Worm (Caenorhabditis elegans) whole organism, L4 larva: ENCODE data around the gene R02D5.24.

Experiments
- F10B5.3 ChIP-seq: sonication (generic microtip); optimal IDR thresholded peaks from 2 replicates; lab custom pipeline; 2016; ENCODE audit warnings: mild to moderate bottlenecking, missing genetic modification characterization, missing compliant biosample characterization
- F49E8.2 ChIP-seq: sonication (generic microtip); optimal IDR thresholded peaks from 2 replicates; lab custom pipeline; 2016; ENCODE audit warnings: missing compliant biosample characterization, mild to moderate bottlenecking, missing genetic modification characterization, borderline replicate concordance
- T26A8.4 ChIP-seq: fragments of 200-800 bp; sonication (Bioruptor generic); IDR thresholded peaks from 2 replicates; pipeline ENCODE4 v1.3.6; 2022; ENCODE audit warnings: missing genetic modification characterization, missing compliant biosample characterization
- Y105C5A.15 ChIP-seq: fragments of 200-800 bp; sonication (Bioruptor generic); IDR thresholded peaks from 2 replicates; pipeline ENCODE4 v1.3.6; 2022; ENCODE audit warnings: missing genetic modification characterization, missing compliant biosample characterization
- Y48G9A.11 ChIP-seq: fragments of 200-800 bp; sonication (Bioruptor generic); IDR thresholded peaks from 2 replicates; pipeline ENCODE4 v1.3.6; 2022; ENCODE audit warnings: missing genetic modification reagents, missing genetic modification characterization, missing compliant biosample characterization
- Y75B8A.6 ChIP-seq: fragments of 200-800 bp; sonication (Bioruptor generic); IDR thresholded peaks from 2 replicates; pipeline ENCODE4 v1.3.6; 2022; ENCODE audit warnings: missing genetic modification reagents, missing genetic modification characterization, missing compliant biosample characterization
- aha-1 ChIP-seq: fragments of 150-350 bp; peaks from one replicate; lab custom pipeline; 2014; ENCODE audit warnings: missing biosample characterization, missing genetic modification characterization
- ceh-44 ChIP-seq: fragments of 200-800 bp; sonication (Bioruptor generic); IDR thresholded peaks from 2 replicates; pipeline ENCODE4 v1.3.6; 2022; ENCODE audit warnings: missing genetic modification reagents, missing genetic modification characterization, missing compliant biosample characterization
- daf-16 ChIP-seq, 3 experiments: sonication (generic microtip); optimal IDR thresholded peaks; 2 replicates each; lab custom pipeline; 2016 to 2017; ENCODE audit warnings: missing genetic modification characterization in 3 of 3, missing genetic modification reagents in 3 of 3, mild to moderate bottlenecking in 2 of 3, missing compliant biosample characterization in 2 of 3, missing biosample characterization in 1 of 3, moderate library complexity in 1 of 3
- daf-8 ChIP-seq: fragments of 200-800 bp; sonication (Bioruptor generic); IDR thresholded peaks from 2 replicates; pipeline ENCODE4 v1.3.6; 2022; ENCODE audit warnings: missing genetic modification characterization, missing compliant biosample characterization
- dmd-6 ChIP-seq: fragments of 200-800 bp; sonication (Bioruptor generic); IDR thresholded peaks from 2 replicates; pipeline ENCODE4 v1.3.6; 2022; ENCODE audit warnings: missing genetic modification reagents, missing genetic modification characterization, missing compliant biosample characterization
- dmd-8 ChIP-seq: fragments of 200-800 bp; sonication (Bioruptor generic); IDR thresholded peaks from 2 replicates; pipeline ENCODE4 v1.3.6; 2022; ENCODE audit warnings: missing genetic modification characterization, missing compliant biosample characterization
- dmd-9 ChIP-seq: fragments of 200-800 bp; sonication (Bioruptor generic); IDR thresholded peaks from 2 replicates; pipeline ENCODE4 v1.3.6; 2022; ENCODE audit warnings: missing genetic modification reagents, missing genetic modification characterization, missing compliant biosample characterization
- duxl-1 ChIP-seq: sonication (generic microtip); optimal IDR thresholded peaks from 2 replicates; lab custom pipeline; 2016; ENCODE audit warnings: mild to moderate bottlenecking, missing genetic modification characterization, moderate library complexity, missing compliant biosample characterization; ENCODE audit not compliant: poor library complexity
- dve-1 ChIP-seq: sonication (generic microtip); optimal IDR thresholded peaks from 2 replicates; lab custom pipeline; 2017; ENCODE audit warnings: antibody characterized with exemption, mild to moderate bottlenecking, missing genetic modification characterization, missing compliant biosample characterization; ENCODE audit not compliant: insufficient read depth
- egl-43 ChIP-seq: fragments of 200-800 bp; sonication (Bioruptor generic); IDR thresholded peaks from 2 replicates; pipeline ENCODE4 v1.3.6; 2022; ENCODE audit warnings: missing genetic modification reagents, missing genetic modification characterization, missing compliant biosample characterization
- hlh-11 ChIP-seq: fragments of 200-800 bp; sonication (Bioruptor generic); optimal IDR thresholded peaks from 2 replicates; lab custom pipeline; 2018; ENCODE audit warnings: mild to moderate bottlenecking, missing genetic modification characterization, missing compliant biosample characterization
- hmg-1.1 ChIP-seq: fragments of 200-800 bp; sonication (Bioruptor generic); IDR thresholded peaks from 2 replicates; pipeline ENCODE4 v1.3.6; 2022; ENCODE audit warnings: missing genetic modification reagents, missing genetic modification characterization, missing compliant biosample characterization
- lin-38 ChIP-seq: fragments of 200-800 bp; sonication (Bioruptor generic); IDR thresholded peaks from 2 replicates; pipeline ENCODE4 v1.3.6; 2022; ENCODE audit warnings: missing genetic modification reagents, missing genetic modification characterization, missing compliant biosample characterization
- madf-5 ChIP-seq, 2 experiments: fragments of 200-800 bp; sonication (Bioruptor generic); IDR thresholded peaks; 2 replicates each; pipeline ENCODE4 v1.3.6; 2022; ENCODE audit warnings: missing compliant biosample characterization in 2 of 2, missing genetic modification characterization in 2 of 2
- mdt-29 ChIP-seq: fragments of 200-800 bp; sonication (Bioruptor generic); IDR thresholded peaks from 2 replicates; pipeline ENCODE4 v1.3.6; 2022; ENCODE audit warnings: missing genetic modification reagents, missing genetic modification characterization, missing compliant biosample characterization
- mes-2 ChIP-seq: sonication (generic microtip); optimal IDR thresholded peaks from 2 replicates; lab custom pipeline; 2016; ENCODE audit warnings: missing genotype, mild to moderate bottlenecking, missing genetic modification characterization, missing compliant biosample characterization; ENCODE audit not compliant: poor library complexity, severe bottlenecking
- nhr-102 ChIP-seq: sonication (generic microtip); optimal IDR thresholded peaks from 2 replicates; lab custom pipeline; 2016; ENCODE audit warnings: mild to moderate bottlenecking, missing genetic modification characterization, moderate library complexity, missing compliant biosample characterization
- nhr-41 ChIP-seq: fragments of 200-800 bp; sonication (Bioruptor generic); IDR thresholded peaks from 2 replicates; pipeline ENCODE4 v1.3.6; 2022; ENCODE audit warnings: missing genetic modification reagents, missing genetic modification characterization, missing compliant biosample characterization
- nhr-42 ChIP-seq: fragments of 200-800 bp; sonication (Bioruptor generic); IDR thresholded peaks from 2 replicates; pipeline ENCODE4 v1.3.6; 2022; ENCODE audit warnings: missing genetic modification characterization, missing compliant biosample characterization
- nhr-48 ChIP-seq: sonication (generic microtip); optimal IDR thresholded peaks from 2 replicates; lab custom pipeline; 2016; ENCODE audit warnings: mild to moderate bottlenecking, missing genetic modification characterization, missing compliant biosample characterization
- php-3 ChIP-seq: fragments of 200-800 bp; sonication (Bioruptor generic); IDR thresholded peaks from 2 replicates; pipeline ENCODE4 v1.3.6; 2022; ENCODE audit warnings: missing genetic modification reagents, missing genetic modification characterization, missing compliant biosample characterization
- rbr-2 ChIP-seq: sonication (generic microtip); optimal IDR thresholded peaks from 2 replicates; lab custom pipeline; 2016; ENCODE audit warnings: missing genotype, missing genetic modification characterization, missing compliant biosample characterization
- saeg-2 ChIP-seq: fragments of 200-800 bp; sonication (Bioruptor generic); IDR thresholded peaks from 2 replicates; pipeline ENCODE4 v1.3.6; 2022; ENCODE audit warnings: missing genetic modification reagents, missing genetic modification characterization, missing compliant biosample characterization
- set-16 ChIP-seq: fragments of 200-800 bp; sonication (Bioruptor generic); IDR thresholded peaks from 2 replicates; pipeline ENCODE4 v1.3.6; 2022; ENCODE audit warnings: missing genetic modification reagents, missing genetic modification characterization, missing compliant biosample characterization
- snpc-1.2 ChIP-seq: fragments of 200-800 bp; sonication (Bioruptor generic); IDR thresholded peaks from 2 replicates; pipeline ENCODE4 v1.3.6; 2022; ENCODE audit warnings: missing genetic modification reagents, missing genetic modification characterization, missing compliant biosample characterization
- snpc-4 ChIP-seq: fragments of 150-350 bp; optimal IDR thresholded peaks from 2 replicates; lab custom pipeline; 2014; ENCODE audit warnings: missing biosample characterization, missing genetic modification characterization
- spr-1 ChIP-seq: sonication (generic microtip); optimal IDR thresholded peaks from 2 replicates; lab custom pipeline; 2016; ENCODE audit warnings: mild to moderate bottlenecking, missing genetic modification characterization, missing compliant biosample characterization

The R02D5.24 gene

DNA sequence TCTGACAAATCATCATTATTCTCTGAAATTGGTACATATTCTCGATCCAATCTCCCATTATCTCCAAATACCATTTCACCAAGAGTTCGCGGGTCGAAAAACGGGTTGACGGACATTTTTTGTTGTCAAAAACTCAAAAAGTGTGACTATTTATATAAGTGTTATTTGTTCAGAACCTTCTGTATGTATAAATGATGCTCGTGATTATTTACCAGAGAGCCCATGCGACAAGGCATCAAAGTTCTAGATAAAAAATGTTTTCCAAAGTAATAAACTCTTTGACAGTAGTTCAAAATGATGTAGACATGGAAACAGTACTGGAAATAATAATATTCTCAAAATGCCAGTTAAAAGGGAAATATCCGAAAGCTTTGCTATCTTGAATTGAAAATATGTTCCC, 38.5 kb upstream of the R02D5.24 start:
- TF ChIP-seq daf-16 (GFP tag; optimal IDR thresholded peaks at IDR 0.05; lab: Kevin White, UChicago) = no peak
- TF ChIP-seq daf-16 (tag; optimal IDR thresholded peaks at IDR 0.05; lab: Kevin White, UChicago) = peak; percentile 58
- no peak for TF ChIP-seq madf-5 (GFP tag; IDR thresholded peaks at IDR 0.05; lab: Robert Waterston, UW)
- no peak for TF ChIP-seq Y105C5A.15 (GFP tag; lab: Robert Waterston, UW)
- TF ChIP-seq duxl-1 (tag; lab: Kevin White, UChicago) = no peak
- no peak for TF ChIP-seq rbr-2
- TF ChIP-seq aha-1 (tag; lab: Kevin White, UChicago) = peak; percentile 71
- TF ChIP-seq daf-8 (GFP tag; lab: Robert Waterston, UW) = no peak

ce11 chrV:14463087-14463486, 38.1 kb upstream of the R02D5.24 start, which contains the start of gene F08H9.3:
TSS of gene F08H9.3 (minus strand) at chrV:14463338.
- peak; percentile 58; the same call in 1 of the 2 replicates for TF ChIP-seq php-3 (GFP tag; lab: Robert Waterston, UW)
- TF ChIP-seq egl-43 (GFP tag; lab: Robert Waterston, UW) = peak; percentile 76
- peak; percentile 24 for TF ChIP-seq hlh-11
- TF ChIP-seq madf-5 (GFP tag; IDR thresholded peaks at IDR 0.05; lab: Robert Waterston, UW) = 0 out of 4 replicates have a peak, but pooled peaks of 1 of the 2 experiments have one; percentile 18
- 0 out of 2 replicates have a peak, but pooled peaks have one; percentile 20 for TF ChIP-seq dmd-9 (GFP tag; lab: Robert Waterston, UW)
- TF ChIP-seq hmg-1.1 (GFP tag; lab: Robert Waterston, UW) = 0 out of 2 replicates have a peak, but pooled peaks have one; percentile 30
- TF ChIP-seq snpc-4 (tag; lab: Kevin White, UChicago) = peak; percentile 69
- TF ChIP-seq mes-2 (tag; lab: Kevin White, UChicago) = peak; percentile 24
- TF ChIP-seq set-16 = peak; percentile 54
- TF ChIP-seq dmd-6 = peak; percentile 43
- 0 out of 2 replicates have a peak, but pooled peaks have one; percentile 30 for TF ChIP-seq nhr-42 (GFP tag; lab: Robert Waterston, UW)
- peak; percentile 79 for TF ChIP-seq T26A8.4 (GFP tag; lab: Robert Waterston, UW)
- TF ChIP-seq dve-1 (tag; lab: Kevin White, UChicago) = peak; percentile 76
- TF ChIP-seq nhr-41 (GFP tag; lab: Robert Waterston, UW) = 0 out of 2 replicates have a peak, but pooled peaks have one; percentile 37
- TF ChIP-seq ceh-44 (GFP tag; lab: Robert Waterston, UW) = peak; percentile 87
- peak; percentile 67 for TF ChIP-seq Y48G9A.11 (GFP tag; lab: Robert Waterston, UW)
- peak; percentile 28 for TF ChIP-seq F10B5.3 (tag; lab: Kevin White, UChicago)
- 0 out of 2 replicates have a peak, but pooled peaks have one; percentile 38 for TF ChIP-seq dmd-8 (GFP tag; lab: Robert Waterston, UW)
- 0 out of 2 replicates have a peak, but pooled peaks have one; percentile 36 for TF ChIP-seq mdt-29 (GFP tag; lab: Robert Waterston, UW)
- TF ChIP-seq spr-1 = peak; percentile 59
- 0 out of 2 replicates have a peak, but pooled peaks have one; percentile 13 for TF ChIP-seq saeg-2 (GFP tag; lab: Robert Waterston, UW)
- TF ChIP-seq daf-16 (GFP tag; optimal IDR thresholded peaks at IDR 0.05; lab: Kevin White, UChicago) = peak in 1 of 2 experiments; percentile 60
- peak; percentile 50 for TF ChIP-seq daf-16 (tag; optimal IDR thresholded peaks at IDR 0.05; lab: Kevin White, UChicago)
- TF ChIP-seq nhr-102 (tag; lab: Kevin White, UChicago) = peak; percentile 70
- peak; percentile 64 for TF ChIP-seq lin-38
- peak; percentile 63 for TF ChIP-seq F49E8.2 (tag; lab: Kevin White, UChicago)
- TF ChIP-seq snpc-1.2 (GFP tag; lab: Robert Waterston, UW) = peak; percentile 73
- TF ChIP-seq nhr-48 = peak; percentile 46

- TF ChIP-seq Y75B8A.6 (GFP tag; lab: Robert Waterston, UW) = no peak
- TF ChIP-seq daf-16 (GFP tag; optimal IDR thresholded peaks at IDR 0.05; lab: Kevin White, UChicago) = peak in 1 of 2 experiments; percentile 95
- TF ChIP-seq daf-16 (tag; optimal IDR thresholded peaks at IDR 0.05; lab: Kevin White, UChicago) = no peak
Observed at ce11 chrV:14464368-14464767, 36.8 kb upstream of the R02D5.24 start, which contains the start of gene F08H9.4. TSS of gene F08H9.4 (minus strand) at chrV:14464428.
